In genomic region chrII:13073102-13073501, ce11 we compare ENCODE assay signal across 5 worm cellular contexts.
TF ChIP-seq lines count a peak whose summit lies in the region.

Gene F42G4.5, plus strand, starts transcription at chrII:13073480.

TF ChIP-seq in whole organism, L1 larva, 84 proteins besides CTCF, POLR2A, EP300 and RAD21 (continues in another document):
- TF ChIP-seq hlh-17 (GFP tag; optimal IDR thresholded peaks at IDR 0.05; lab: Kevin White, UChicago; ENCODE audit: borderline replicate concordance) (no peak), sox-4 (tag; optimal IDR thresholded peaks at IDR 0.05; lab: Kevin White, UChicago) (no peak), unc-86 (tag; optimal IDR thresholded peaks at IDR 0.05; lab: Kevin White, UChicago) (no peak), nhr-28 (tag; optimal IDR thresholded peaks at IDR 0.05; lab: Kevin White, UChicago) (no peak), vab-15 (tag; optimal IDR thresholded peaks at IDR 0.05; lab: Kevin White, UChicago) (no peak), swsn-7 (tag; optimal IDR thresholded peaks at IDR 0.05; lab: Kevin White, UChicago) (no peak), unc-30 (tag; optimal IDR thresholded peaks at IDR 0.05; lab: Kevin White, UChicago) (no peak), lin-35 (GFP tag; optimal IDR thresholded peaks at IDR 0.05; lab: Kevin White, UChicago) (peak in 1 of 2 experiments; percentile 33), tbx-2 (tag; optimal IDR thresholded peaks at IDR 0.05; lab: Kevin White, UChicago) (no peak), nhr-90 (tag; optimal IDR thresholded peaks at IDR 0.05; lab: Kevin White, UChicago; ENCODE audit: poor library complexity) (no peak), nhr-19 (GFP tag; conservative IDR thresholded peaks at IDR 0.05; lab: Robert Waterston, UW) (no peak), fos-1 (tag; optimal IDR thresholded peaks at IDR 0.05; lab: Kevin White, UChicago) (no peak), rnt-1 (tag; optimal IDR thresholded peaks at IDR 0.05; lab: Kevin White, UChicago) (no peak), hpl-2 (GFP tag; optimal IDR thresholded peaks at IDR 0.05; lab: Kevin White, UChicago) (no peak), ceh-63 (GFP tag; optimal IDR thresholded peaks at IDR 0.05; lab: Kevin White, UChicago) (no peak), pqm-1 (tag; optimal IDR thresholded peaks at IDR 0.05; lab: Kevin White, UChicago) (peak; percentile 79), egl-27 (tag; optimal IDR thresholded peaks at IDR 0.05; lab: Kevin White, UChicago) (no peak), isw-1 (GFP tag; IDR thresholded peaks at IDR 0.05; lab: Robert Waterston, UW) (no peak), aha-1 (tag; optimal IDR thresholded peaks at IDR 0.05; lab: Kevin White, UChicago) (no peak)

TF ChIP-seq in whole organism, L2 larva, 48 proteins besides CTCF, POLR2A, EP300 and RAD21:
- no peak for TF ChIP-seq crh-2 (tag; optimal IDR thresholded peaks at IDR 0.05; lab: Kevin White, UChicago)
- no peak for TF ChIP-seq nhr-23 (tag; optimal IDR thresholded peaks at IDR 0.05; lab: Kevin White, UChicago)
- TF ChIP-seq sma-9 (GFP tag; optimal IDR thresholded peaks at IDR 0.05; lab: Kevin White, UChicago) = peak; percentile 1
- no peak for TF ChIP-seq sma-9 (tag; optimal IDR thresholded peaks at IDR 0.05; lab: Kevin White, UChicago)
- peak; percentile 79 for TF ChIP-seq fos-1 (tag; optimal IDR thresholded peaks at IDR 0.05; lab: Kevin White, UChicago)
- no peak for TF ChIP-seq nhr-21 (tag; optimal IDR thresholded peaks at IDR 0.05; lab: Kevin White, UChicago)
- TF ChIP-seq ZK546.5 (tag; optimal IDR thresholded peaks at IDR 0.05; lab: Kevin White, UChicago) = no peak

TF ChIP-seq in whole organism, L3 larva, 47 proteins besides CTCF, POLR2A, EP300 and RAD21:
- TF ChIP-seq elt-3 (tag; optimal IDR thresholded peaks at IDR 0.05; lab: Kevin White, UChicago) = no peak
- peak; percentile 81 for TF ChIP-seq pqm-1 (tag; optimal IDR thresholded peaks at IDR 0.05; lab: Kevin White, UChicago)
- TF ChIP-seq elt-2 (tag; optimal IDR thresholded peaks at IDR 0.05; lab: Kevin White, UChicago) = peak; percentile 93

TF ChIP-seq in whole organism, L4 larva, 104 proteins besides CTCF, POLR2A, EP300 and RAD21:
- TF ChIP-seq mxl-3 (GFP tag; optimal IDR thresholded peaks at IDR 0.05; lab: Kevin White, UChicago) (peak; percentile 27), hmg-1.1 (GFP tag; IDR thresholded peaks at IDR 0.05; lab: Robert Waterston, UW) (no peak), hlh-11 (tag; optimal IDR thresholded peaks at IDR 0.05; lab: Kevin White, UChicago) (peak; percentile 88), nhr-102 (tag; optimal IDR thresholded peaks at IDR 0.05; lab: Kevin White, UChicago) (no peak), duxl-1 (tag; optimal IDR thresholded peaks at IDR 0.05; lab: Kevin White, UChicago; ENCODE audit: poor library complexity) (no peak), lsy-2 (tag; optimal IDR thresholded peaks at IDR 0.05; lab: Kevin White, UChicago) (no peak), nhr-41 (GFP tag; IDR thresholded peaks at IDR 0.05; lab: Robert Waterston, UW) (peak; percentile 98), mdl-1 (tag; optimal IDR thresholded peaks at IDR 0.05; lab: Kevin White, UChicago) (peak in 1 of 2 experiments; percentile 17), daf-16 (GFP tag; optimal IDR thresholded peaks at IDR 0.05; lab: Kevin White, UChicago) (no peak), daf-16 (tag; optimal IDR thresholded peaks at IDR 0.05; lab: Kevin White, UChicago) (peak; percentile 81), R02D3.7 (tag; optimal IDR thresholded peaks at IDR 0.05; lab: Kevin White, UChicago) (no peak), dmd-8 (GFP tag; IDR thresholded peaks at IDR 0.05; lab: Robert Waterston, UW) (no peak), nhr-77 (tag; optimal IDR thresholded peaks at IDR 0.05; lab: Kevin White, UChicago) (peak; percentile 45), Y48G9A.11 (GFP tag; IDR thresholded peaks at IDR 0.05; lab: Robert Waterston, UW) (no peak), nhr-48 (tag; optimal IDR thresholded peaks at IDR 0.05; lab: Kevin White, UChicago) (peak; percentile 30), F10B5.3 (tag; optimal IDR thresholded peaks at IDR 0.05; lab: Kevin White, UChicago) (no peak), hlh-30 (tag; optimal IDR thresholded peaks at IDR 0.05; lab: Kevin White, UChicago; ENCODE audit: insufficient read depth) (peak; percentile 50), pqm-1 (tag; optimal IDR thresholded peaks at IDR 0.05; lab: Kevin White, UChicago) (peak; percentile 97), dve-1 (tag; optimal IDR thresholded peaks at IDR 0.05; lab: Kevin White, UChicago; ENCODE audit: insufficient read depth) (peak; percentile 69), php-3 (GFP tag; IDR thresholded peaks at IDR 0.05; lab: Robert Waterston, UW) (peak; percentile 51; the same call in 1 of the 2 replicates), nhr-28 (tag; optimal IDR thresholded peaks at IDR 0.05; lab: Kevin White, UChicago) (peak; percentile 94), ceh-20 (GFP tag; IDR thresholded peaks at IDR 0.05; lab: Robert Waterston, UW) (no peak), dmd-6 (GFP tag; IDR thresholded peaks at IDR 0.05; lab: Robert Waterston, UW) (peak; percentile 68)

TF ChIP-seq in whole organism, young adult, 124 proteins besides CTCF, POLR2A, EP300 and RAD21:
- TF ChIP-seq nhr-80 (tag; optimal IDR thresholded peaks at IDR 0.05; lab: Kevin White, UChicago) (peak; percentile 93), lin-26 (GFP tag; IDR thresholded peaks at IDR 0.05; lab: Robert Waterston, UW) (no peak)
